Worm (Caenorhabditis elegans) whole organism, early embryonic: ENCODE data around the gene B0464.9.

Experiments used
- aly-1 ChIP-seq: sonication (generic microtip); optimal IDR thresholded peaks from 2 replicates; lab custom pipeline; 2016; ENCODE audit warnings: missing genetic modification characterization, missing compliant biosample characterization
- ama-1 ChIP-seq: fragments of 150-350 bp; optimal IDR thresholded peaks from 2 replicates; lab custom pipeline; 2014
- flt-1 ChIP-seq: fragments of 200-800 bp; sonication (Bioruptor generic); IDR thresholded peaks from 2 replicates; pipeline ENCODE4 v1.3.6; 2022; ENCODE audit warnings: missing genetic modification characterization, missing compliant biosample characterization
- tbx-37 ChIP-seq: fragments of 200-800 bp; sonication (Bioruptor generic); conservative IDR thresholded peaks from 2 replicates; pipeline ENCODE4 v1.3.6; 2022; ENCODE audit warnings: missing genetic modification reagents, missing genetic modification characterization, missing compliant biosample characterization
- tra-4 ChIP-seq: sonication (generic microtip); optimal IDR thresholded peaks from 2 replicates; lab custom pipeline; 2017; ENCODE audit warnings: missing genetic modification characterization, missing compliant biosample characterization

DNA sequence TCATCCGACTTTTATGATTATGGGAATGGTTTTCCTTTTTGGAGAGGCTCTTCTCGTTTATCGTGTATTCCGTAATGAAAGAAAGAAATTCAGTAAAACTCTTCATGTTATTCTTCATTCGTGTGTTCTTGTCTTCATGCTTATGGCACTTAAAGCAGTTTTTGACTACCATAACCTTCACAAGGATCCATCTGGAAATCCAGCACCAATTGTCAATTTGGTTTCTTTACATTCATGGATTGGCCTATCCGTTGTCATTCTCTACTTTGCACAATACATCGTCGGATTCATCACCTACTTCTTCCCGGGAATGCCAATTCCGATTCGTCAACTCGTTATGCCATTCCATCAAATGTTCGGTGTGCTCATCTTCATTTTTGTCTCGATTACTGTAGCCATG lies 46.1 kb downstream of the B0464.9 start:
- TF ChIP-seq ama-1 (lab: Kevin White, UChicago): no peak
- TF ChIP-seq flt-1 (GFP tag; lab: Robert Waterston, UW): no peak
- TF ChIP-seq tra-4 (tag; lab: Kevin White, UChicago): no peak
- TF ChIP-seq aly-1 (tag; lab: Kevin White, UChicago): no peak
- no peak for TF ChIP-seq tbx-37 (GFP tag; lab: Robert Waterston, UW)
